Worm (Caenorhabditis elegans) whole organism, L1 larva: ENCODE data around the gene C42C1.8.

Experiments used
- F16B12.6 ChIP-seq: fragments of 150-350 bp; optimal IDR thresholded peaks from 2 replicates; lab custom pipeline; 2014; ENCODE audit warnings: missing biosample characterization, missing genetic modification characterization
- Y116A8C.19 ChIP-seq: sonication (generic microtip); optimal IDR thresholded peaks from 2 replicates; lab custom pipeline; 2016; ENCODE audit warnings: missing compliant biosample characterization, missing genetic modification characterization, borderline replicate concordance
- aha-1 ChIP-seq: fragments of 150-350 bp; optimal IDR thresholded peaks from 2 replicates; lab custom pipeline; 2014; ENCODE audit warnings: missing biosample characterization, missing genetic modification characterization
- ama-1 ChIP-seq: fragments of 150-350 bp; optimal IDR thresholded peaks from 2 replicates; lab custom pipeline; 2014
- blmp-1 ChIP-seq: fragments of 150-350 bp; optimal IDR thresholded peaks from 2 replicates; lab custom pipeline; 2014; ENCODE audit warnings: missing biosample characterization, missing genetic modification characterization
- ceh-63 ChIP-seq: fragments of 200-800 bp; sonication (Bioruptor generic); optimal IDR thresholded peaks from 2 replicates; lab custom pipeline; 2018; ENCODE audit warnings: mild to moderate bottlenecking, missing genetic modification characterization, missing compliant biosample characterization
- ceh-8 ChIP-seq: fragments of 200-800 bp; sonication (Bioruptor generic); optimal IDR thresholded peaks from 2 replicates; lab custom pipeline; 2018; ENCODE audit warnings: mild to moderate bottlenecking, missing genetic modification characterization, moderate library complexity, missing compliant biosample characterization
- ceh-82 ChIP-seq, 3 experiments: fragments of 150-350 bp in 1 of 3; sonication (generic microtip) in 2 of 3; optimal IDR thresholded peaks; 2 replicates each; lab custom pipeline; 2014 to 2017; ENCODE audit warnings: missing biosample characterization in 3 of 3, missing genetic modification characterization in 3 of 3
- ces-1 ChIP-seq: fragments of 150-350 bp; optimal IDR thresholded peaks from 2 replicates; lab custom pipeline; 2014; ENCODE audit warnings: missing biosample characterization, missing genetic modification reagents, missing genetic modification characterization
- dpl-1 ChIP-seq, 3 experiments: fragments of 150-350 bp in 2 of 3; sonication (generic microtip) in 1 of 3; optimal IDR thresholded peaks; 2 replicates each; lab custom pipeline; 2014 to 2017; ENCODE audit warnings: missing biosample characterization in 3 of 3, missing genetic modification characterization in 3 of 3, missing genetic modification reagents in 3 of 3
- dsc-1 ChIP-seq: sonication (generic microtip); optimal IDR thresholded peaks from 2 replicates; lab custom pipeline; 2016; ENCODE audit warnings: mild to moderate bottlenecking, missing genetic modification characterization, missing compliant biosample characterization
- efl-1 ChIP-seq, 4 experiments: fragments of 150-350 bp; optimal IDR thresholded peaks in 3 of 4; peaks in 1 of 4; 1 replicate in 1 of 4; 2 replicates in 3 of 4; lab custom pipeline; 2014; ENCODE audit warnings: missing biosample characterization in 2 of 4, missing genetic modification characterization in 2 of 4, missing genetic modification reagents in 2 of 4
- egl-13 ChIP-seq: sonication (generic microtip); optimal IDR thresholded peaks from 2 replicates; lab custom pipeline; 2016; ENCODE audit warnings: missing genotype, missing genetic modification reagents, missing genetic modification characterization, missing compliant biosample characterization
- egl-27 ChIP-seq, 2 experiments: fragments of 150-350 bp in 1 of 2; sonication (generic microtip); optimal IDR thresholded peaks; 3 replicates each; lab custom pipeline; 2017 to 2018; ENCODE audit warnings: missing biosample characterization in 2 of 2, missing genetic modification characterization in 2 of 2, missing genetic modification reagents in 2 of 2
- elt-3 ChIP-seq, 6 experiments: fragments of 150-350 bp in 1 of 6; sonication (generic microtip); optimal IDR thresholded peaks; 2 replicates each; lab custom pipeline; 2017 to 2018; ENCODE audit warnings: missing biosample characterization in 6 of 6, missing genetic modification characterization in 6 of 6, inconsistent platforms in 1 of 6
- ets-5 ChIP-seq: fragments of 200-800 bp; sonication (Bioruptor generic); IDR thresholded peaks from 2 replicates; pipeline ENCODE4 v1.3.6; 2022; ENCODE audit warnings: missing genetic modification characterization, missing compliant biosample characterization
- fkh-10 ChIP-seq: sonication (generic microtip); optimal IDR thresholded peaks from 2 replicates; lab custom pipeline; 2017; ENCODE audit warnings: missing biosample characterization, missing genetic modification reagents, missing genetic modification characterization
- grh-1 ChIP-seq: fragments of 200-800 bp; sonication (Bioruptor generic); IDR thresholded peaks from 2 replicates; pipeline ENCODE4 v1.3.6; 2022; ENCODE audit warnings: missing genetic modification reagents, missing genetic modification characterization, missing compliant biosample characterization
- hpl-2 ChIP-seq: fragments of 150-350 bp; optimal IDR thresholded peaks from 2 replicates; lab custom pipeline; 2014; ENCODE audit warnings: missing biosample characterization, missing genetic modification reagents, missing genetic modification characterization
- irx-1 ChIP-seq: sonication (generic microtip); optimal IDR thresholded peaks from 2 replicates; lab custom pipeline; 2016; ENCODE audit warnings: missing genetic modification characterization, missing compliant biosample characterization
- lin-14 ChIP-seq: fragments of 200-800 bp; sonication (Bioruptor generic); optimal IDR thresholded peaks from 2 replicates; lab custom pipeline; 2018; ENCODE audit warnings: mild to moderate bottlenecking, missing genetic modification characterization, moderate library complexity, missing compliant biosample characterization
- lin-39 ChIP-seq: fragments of 150-350 bp; optimal IDR thresholded peaks from 2 replicates; lab custom pipeline; 2014; ENCODE audit warnings: missing biosample characterization, missing genetic modification reagents, missing genetic modification characterization
- lsy-2 ChIP-seq, 2 experiments: fragments of 150-350 bp; optimal IDR thresholded peaks; 2 replicates each; lab custom pipeline; 2014; ENCODE audit warnings: missing biosample characterization in 2 of 2, missing genetic modification characterization in 2 of 2
- mab-9 ChIP-seq: fragments of 200-800 bp; sonication (Bioruptor generic); IDR thresholded peaks from 2 replicates; pipeline ENCODE4 v1.3.6; 2022; ENCODE audit warnings: missing genetic modification reagents, missing genetic modification characterization, missing compliant biosample characterization
- mdl-1 ChIP-seq, 2 experiments: fragments of 150-350 bp; optimal IDR thresholded peaks; 2 replicates each; lab custom pipeline; 2014 to 2017; ENCODE audit warnings: missing biosample characterization in 2 of 2, missing genetic modification characterization in 2 of 2, inconsistent platforms in 1 of 2
- mef-2 ChIP-seq: fragments of 150-350 bp; optimal IDR thresholded peaks from 2 replicates; lab custom pipeline; 2014; ENCODE audit warnings: missing biosample characterization, missing genetic modification characterization
- mep-1 ChIP-seq: fragments of 150-350 bp; optimal IDR thresholded peaks from 2 replicates; lab custom pipeline; 2014; ENCODE audit warnings: missing biosample characterization, missing genetic modification characterization
- nhr-11 ChIP-seq: fragments of 150-350 bp; optimal IDR thresholded peaks from 2 replicates; lab custom pipeline; 2014; ENCODE audit warnings: missing biosample characterization, missing genetic modification characterization
- nhr-19 ChIP-seq: fragments of 200-800 bp; sonication (Bioruptor generic); conservative IDR thresholded peaks from 2 replicates; pipeline ENCODE4 v1.3.6; 2022; ENCODE audit warnings: missing genetic modification characterization, missing compliant biosample characterization
- nhr-20 ChIP-seq: sonication (generic microtip); optimal IDR thresholded peaks from 2 replicates; lab custom pipeline; 2016; ENCODE audit warnings: mild to moderate bottlenecking, missing genetic modification characterization, missing compliant biosample characterization
- nhr-47 ChIP-seq: sonication (generic microtip); optimal IDR thresholded peaks from 2 replicates; lab custom pipeline; 2016; ENCODE audit warnings: mild to moderate bottlenecking, missing genetic modification characterization, moderate library complexity, missing compliant biosample characterization
- nhr-71 ChIP-seq: sonication (generic microtip); optimal IDR thresholded peaks from 2 replicates; lab custom pipeline; 2016; ENCODE audit warnings: mild to moderate bottlenecking, missing genetic modification characterization, moderate library complexity, missing compliant biosample characterization
- nhr-76 ChIP-seq: sonication (generic microtip); optimal IDR thresholded peaks from 2 replicates; lab custom pipeline; 2017; ENCODE audit warnings: missing biosample characterization, missing genetic modification characterization
- nhr-77 ChIP-seq: fragments of 150-350 bp; optimal IDR thresholded peaks from 2 replicates; lab custom pipeline; 2014; ENCODE audit warnings: missing biosample characterization, missing genetic modification characterization
- nhr-84 ChIP-seq: sonication (generic microtip); optimal IDR thresholded peaks from 2 replicates; lab custom pipeline; 2017; ENCODE audit warnings: missing biosample characterization, missing genetic modification characterization
- pag-3 ChIP-seq: sonication (generic microtip); optimal IDR thresholded peaks from 2 replicates; lab custom pipeline; 2017; ENCODE audit warnings: missing genetic modification characterization, mild to moderate bottlenecking, missing compliant biosample characterization, antibody characterized with exemption, borderline replicate concordance; ENCODE audit not compliant: insufficient read depth
- rnt-1 ChIP-seq: sonication (generic microtip); optimal IDR thresholded peaks from 2 replicates; lab custom pipeline; 2016; ENCODE audit warnings: mild to moderate bottlenecking, missing genetic modification characterization, moderate library complexity, missing compliant biosample characterization
- snpc-4 ChIP-seq: fragments of 150-350 bp; optimal IDR thresholded peaks from 2 replicates; lab custom pipeline; 2014; ENCODE audit warnings: missing biosample characterization, missing genetic modification characterization
- snu-23 ChIP-seq: sonication (generic microtip); optimal IDR thresholded peaks from 2 replicates; lab custom pipeline; 2016; ENCODE audit warnings: missing genetic modification characterization, missing compliant biosample characterization
- sup-37 ChIP-seq: fragments of 200-800 bp; sonication (Bioruptor generic); optimal IDR thresholded peaks from 2 replicates; lab custom pipeline; 2018; ENCODE audit warnings: mild to moderate bottlenecking, missing genetic modification characterization, missing compliant biosample characterization
- tlp-1 ChIP-seq: fragments of 150-350 bp; optimal IDR thresholded peaks from 2 replicates; lab custom pipeline; 2014; ENCODE audit warnings: missing biosample characterization, missing genetic modification characterization
- unc-130 ChIP-seq: fragments of 150-350 bp; optimal IDR thresholded peaks from 2 replicates; lab custom pipeline; 2017; ENCODE audit warnings: missing biosample characterization, missing genetic modification characterization, inconsistent platforms
- unc-62 ChIP-seq: fragments of 150-350 bp; optimal IDR thresholded peaks from 2 replicates; lab custom pipeline; 2014; ENCODE audit warnings: missing biosample characterization, missing genetic modification reagents, missing genetic modification characterization
- unc-98 ChIP-seq: fragments of 200-800 bp; sonication (Bioruptor generic); IDR thresholded peaks from 2 replicates; pipeline ENCODE4 v1.3.6; 2022; ENCODE audit warnings: missing genetic modification characterization, missing compliant biosample characterization
- ztf-4 ChIP-seq: fragments of 150-350 bp; optimal IDR thresholded peaks from 2 replicates; lab custom pipeline; 2014; ENCODE audit warnings: missing biosample characterization, missing genetic modification characterization

Gene C42C1.8

DNA sequence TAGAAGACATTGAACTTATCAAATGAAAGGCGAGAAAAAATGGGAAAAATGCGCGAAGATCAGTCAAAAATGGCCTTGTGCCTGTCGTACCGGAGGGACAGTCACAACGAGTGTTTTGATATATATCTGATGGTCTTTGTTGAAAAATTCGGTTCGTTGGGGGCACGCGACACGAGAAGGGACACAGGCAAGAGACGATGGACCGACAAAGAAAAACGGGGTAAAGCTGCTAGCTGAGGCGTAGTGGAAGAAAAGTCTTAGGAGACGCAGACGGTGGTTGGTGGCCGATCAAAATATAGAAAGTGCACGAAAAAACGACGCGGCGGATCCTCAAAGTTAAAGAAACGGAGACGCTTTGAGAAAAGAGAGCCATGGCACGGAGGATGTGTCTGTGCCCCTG is 44.4 kb downstream of the C42C1.8 start:
- TF ChIP-seq nhr-19: peak; percentile 22; the same call in 1 of the 2 replicates
- no peak for TF ChIP-seq snpc-4
- TF ChIP-seq dsc-1: peak; percentile 12
- no peak for TF ChIP-seq mab-9 (GFP tag; lab: Robert Waterston, UW)
- peak; percentile 22 for TF ChIP-seq unc-130 (tag; lab: Kevin White, UChicago)
- TF ChIP-seq nhr-84 (tag; lab: Kevin White, UChicago): no peak
- TF ChIP-seq mep-1 (tag; lab: Kevin White, UChicago): peak; percentile 13
- TF ChIP-seq nhr-71 (tag; lab: Kevin White, UChicago): peak; percentile 60
- no peak for TF ChIP-seq ztf-4
- peak; percentile 25 for TF ChIP-seq F16B12.6 (tag; lab: Kevin White, UChicago)
- peak; percentile 54 for TF ChIP-seq rnt-1 (tag; lab: Kevin White, UChicago)
- peak; percentile 76 for TF ChIP-seq lin-14 (GFP tag; lab: Kevin White, UChicago)
- TF ChIP-seq blmp-1 (tag; lab: Kevin White, UChicago): peak; percentile 32
- peak in 2 of 3 experiments; percentile 1 to 36 for TF ChIP-seq dpl-1 (GFP tag; optimal IDR thresholded peaks at IDR 0.05; lab: Kevin White, UChicago)
- TF ChIP-seq mdl-1 (tag; optimal IDR thresholded peaks at IDR 0.05; lab: Kevin White, UChicago): peak in 1 of 2 experiments; percentile 39
- no peak for TF ChIP-seq egl-13 (tag; lab: Kevin White, UChicago)
- peak; percentile 21 for TF ChIP-seq nhr-20
- peak in 1 of 2 experiments; percentile 39 for TF ChIP-seq lsy-2 (tag; optimal IDR thresholded peaks at IDR 0.05; lab: Kevin White, UChicago)
- TF ChIP-seq mef-2 (tag; lab: Kevin White, UChicago): no peak
- peak; percentile 34 for TF ChIP-seq snu-23 (GFP tag; lab: Kevin White, UChicago)
- TF ChIP-seq pag-3: no peak
- TF ChIP-seq efl-1 (optimal IDR thresholded peaks at IDR 0.05; lab: Kevin White, UChicago): peak; percentile 38 to 54
- peak; percentile 21 to 63 for TF ChIP-seq efl-1 (GFP tag; optimal IDR thresholded peaks at IDR 0.05 in 1 of 2; lab: Kevin White, UChicago)
- TF ChIP-seq ceh-82 (tag; optimal IDR thresholded peaks at IDR 0.05; lab: Kevin White, UChicago): peak in 1 of 3 experiments; percentile 44
- TF ChIP-seq, all 84 proteins: peak for 16

ce11 chrIV:12335798-12336197 is 45.0 kb downstream of the C42C1.8 start, which contains the start of gene F19B6.1:
Gene F19B6.1 (minus strand): TSS chrIV:12336075.
- TF ChIP-seq aha-1 (tag; lab: Kevin White, UChicago) (no peak), mab-9 (GFP tag; lab: Robert Waterston, UW) (no peak), ztf-4 (no peak), pag-3 (no peak), tlp-1 (tag; lab: Kevin White, UChicago) (no peak), efl-1 (optimal IDR thresholded peaks at IDR 0.05; lab: Kevin White, UChicago) (no peak), efl-1 (GFP tag; optimal IDR thresholded peaks at IDR 0.05 in 1 of 2; lab: Kevin White, UChicago) (peak in 1 of 2 experiments; percentile 27)

DNA sequence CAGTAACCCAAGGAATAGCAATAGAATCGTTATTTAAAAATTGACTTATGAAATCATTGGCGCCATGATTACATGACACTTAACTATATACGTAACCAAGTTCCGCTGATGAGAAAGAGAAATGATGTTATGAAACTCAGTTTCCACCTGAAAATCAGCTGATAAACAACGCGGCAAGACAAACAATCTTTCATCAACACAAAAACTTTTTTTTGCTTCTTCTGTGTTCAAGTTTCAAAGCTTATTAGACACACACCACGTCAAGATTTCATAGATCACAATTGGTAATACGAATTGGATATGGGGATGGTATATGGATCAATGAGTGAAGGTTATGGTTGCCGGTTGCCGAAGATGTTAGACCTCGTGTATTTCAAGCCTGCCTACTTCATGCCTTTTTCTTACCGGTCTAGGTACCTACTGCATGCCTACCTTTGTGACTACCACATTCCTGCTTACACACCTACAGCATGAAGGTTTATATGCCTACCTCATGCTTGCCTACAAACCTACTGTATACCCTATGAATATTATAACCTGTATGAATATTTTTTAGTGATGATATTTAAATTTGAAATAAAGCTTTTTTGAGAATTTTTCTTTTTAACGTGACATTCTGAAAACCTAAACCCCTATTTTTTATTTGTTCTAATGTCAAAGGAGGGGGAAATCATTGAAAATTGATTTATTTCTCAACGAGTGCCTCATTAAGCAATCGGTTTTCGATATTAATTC is 46.2 kb downstream of the C42C1.8 start, which contains the start of the genes F19B6.10 and wht-5:
TSS of gene F19B6.10 (plus strand) at position 301 of the 735 bp plus-strand sequence.
TSS of gene wht-5 (plus strand) at position 685 of the 735 bp plus-strand sequence.
- TF ChIP-seq nhr-47 (tag; lab: Kevin White, UChicago): no peak
- TF ChIP-seq mdl-1 (tag; optimal IDR thresholded peaks at IDR 0.05; lab: Kevin White, UChicago): no peak
- no peak for TF ChIP-seq rnt-1 (tag; lab: Kevin White, UChicago)
- TF ChIP-seq hpl-2: no peak
- TF ChIP-seq dpl-1 (GFP tag; optimal IDR thresholded peaks at IDR 0.05; lab: Kevin White, UChicago): no peak
- TF ChIP-seq Y116A8C.19 (tag; lab: Kevin White, UChicago): no peak
- no peak for TF ChIP-seq ceh-8 (GFP tag; lab: Kevin White, UChicago)
- no peak for TF ChIP-seq efl-1 (optimal IDR thresholded peaks at IDR 0.05; lab: Kevin White, UChicago)
- TF ChIP-seq efl-1 (GFP tag; optimal IDR thresholded peaks at IDR 0.05 in 1 of 2; lab: Kevin White, UChicago): no peak
- TF ChIP-seq unc-62 (GFP tag; lab: Kevin White, UChicago): no peak
- TF ChIP-seq ceh-63 (GFP tag; lab: Kevin White, UChicago): no peak
- no peak for TF ChIP-seq unc-98 (GFP tag; lab: Robert Waterston, UW)

- no peak for TF ChIP-seq mab-9 (GFP tag; lab: Robert Waterston, UW)
- TF ChIP-seq sup-37: no peak
- TF ChIP-seq lin-39: no peak
- TF ChIP-seq egl-27 (tag; optimal IDR thresholded peaks at IDR 0.05; lab: Kevin White, UChicago): no peak
- TF ChIP-seq elt-3 (tag; optimal IDR thresholded peaks at IDR 0.05; lab: Kevin White, UChicago): no peak
- TF ChIP-seq nhr-77 (tag; lab: Kevin White, UChicago): no peak
- TF ChIP-seq ama-1: no peak
- no peak for TF ChIP-seq grh-1 (GFP tag; lab: Robert Waterston, UW)
- TF ChIP-seq ceh-8 (GFP tag; lab: Kevin White, UChicago): no peak
- TF ChIP-seq nhr-76: no peak
- no peak for TF ChIP-seq fkh-10 (GFP tag; lab: Kevin White, UChicago)
- no peak for TF ChIP-seq ces-1 (GFP tag; lab: Kevin White, UChicago)
- no peak for TF ChIP-seq irx-1
- no peak for TF ChIP-seq nhr-11
- TF ChIP-seq ets-5 (GFP tag; lab: Robert Waterston, UW): no peak
Observed at ce11 chrIV:12340885-12341284, 50.0 kb downstream of the C42C1.8 start.
